Worm (Caenorhabditis elegans): ENCODE measurements around the gene K02A2.5.
"Not testable (repeated sequence)": the region's sequence is repeated elsewhere in the genome, so short reads cannot be mapped to it uniquely, and the experiment has no call there.

ce11 chrII:7371574-7371973 lies 40.3 kb downstream of the K02A2.5 start:
- TF ChIP-seq mel-28 (tag; optimal IDR thresholded peaks at IDR 0.05; ENCODE audit: borderline replicate concordance); C17E4.6 (GFP tag; IDR thresholded peaks at IDR 0.05); nfya-1 (tag; optimal IDR thresholded peaks at IDR 0.05; ENCODE audit: borderline replicate concordance, insufficient read depth); C06A6.2 (GFP tag; conservative IDR thresholded peaks at IDR 0.05): not testable (repeated sequence)
